Worm (Caenorhabditis elegans) whole organism, L1 larva: ENCODE results near the gene T10F2.5.

Experiments used
- ceh-90 ChIP-seq: sonication (generic microtip); optimal IDR thresholded peaks from 2 replicates; lab custom pipeline; 2016; ENCODE audit warnings: missing genetic modification characterization, missing compliant biosample characterization
- efl-1 ChIP-seq, 4 experiments: fragments of 150-350 bp; optimal IDR thresholded peaks in 3 of 4; peaks in 1 of 4; 1 replicate in 1 of 4; 2 replicates in 3 of 4; lab custom pipeline; 2014; ENCODE audit warnings: missing biosample characterization in 2 of 4, missing genetic modification characterization in 2 of 4, missing genetic modification reagents in 2 of 4
- egl-27 ChIP-seq, 2 experiments: fragments of 150-350 bp in 1 of 2; sonication (generic microtip); optimal IDR thresholded peaks; 3 replicates each; lab custom pipeline; 2017 to 2018; ENCODE audit warnings: missing biosample characterization in 2 of 2, missing genetic modification characterization in 2 of 2, missing genetic modification reagents in 2 of 2
- elt-2 ChIP-seq: sonication (generic microtip); optimal IDR thresholded peaks from 2 replicates; lab custom pipeline; 2016; ENCODE audit warnings: missing genetic modification characterization, mild to moderate bottlenecking, inconsistent platforms, missing compliant biosample characterization, missing genetic modification reagents
- elt-3 ChIP-seq, 6 experiments: fragments of 150-350 bp in 1 of 6; sonication (generic microtip); optimal IDR thresholded peaks; 2 replicates each; lab custom pipeline; 2017 to 2018; ENCODE audit warnings: missing biosample characterization in 6 of 6, missing genetic modification characterization in 6 of 6, inconsistent platforms in 1 of 6
- hpl-2 ChIP-seq: fragments of 150-350 bp; optimal IDR thresholded peaks from 2 replicates; lab custom pipeline; 2014; ENCODE audit warnings: missing biosample characterization, missing genetic modification reagents, missing genetic modification characterization
- lin-13 ChIP-seq: fragments of 150-350 bp; optimal IDR thresholded peaks from 2 replicates; lab custom pipeline; 2014; ENCODE audit warnings: missing biosample characterization, missing genetic modification reagents, missing genetic modification characterization
- nhr-12 ChIP-seq: sonication (generic microtip); optimal IDR thresholded peaks from 2 replicates; lab custom pipeline; 2017; ENCODE audit warnings: missing biosample characterization, missing genetic modification characterization
- snpc-4 ChIP-seq: fragments of 150-350 bp; optimal IDR thresholded peaks from 2 replicates; lab custom pipeline; 2014; ENCODE audit warnings: missing biosample characterization, missing genetic modification characterization
- sup-37 ChIP-seq: fragments of 200-800 bp; sonication (Bioruptor generic); optimal IDR thresholded peaks from 2 replicates; lab custom pipeline; 2018; ENCODE audit warnings: mild to moderate bottlenecking, missing genetic modification characterization, missing compliant biosample characterization
- swsn-7 ChIP-seq: sonication (generic microtip); optimal IDR thresholded peaks from 2 replicates; lab custom pipeline; 2016; ENCODE audit warnings: missing genetic modification characterization, missing compliant biosample characterization

Gene T10F2.5

ce11 chrIII:5112998-5113397 lies 46.4 kb downstream of the T10F2.5 start:
- TF ChIP-seq elt-2 (tag; lab: Kevin White, UChicago) (peak; percentile 14), efl-1 (optimal IDR thresholded peaks at IDR 0.05; lab: Kevin White, UChicago) (no peak), efl-1 (GFP tag; optimal IDR thresholded peaks at IDR 0.05 in 1 of 2; lab: Kevin White, UChicago) (no peak), swsn-7 (tag; lab: Kevin White, UChicago) (no peak), snpc-4 (tag; lab: Kevin White, UChicago) (no peak), sup-37 (no peak)

ce11 chrIII:5112399-5112798 lies 47.0 kb downstream of the T10F2.5 start:
- TF ChIP-seq ceh-90 (tag; lab: Kevin White, UChicago) (no peak), nhr-12 (tag; lab: Kevin White, UChicago) (no peak), hpl-2 (GFP tag; lab: Kevin White, UChicago) (no peak)

DNA sequence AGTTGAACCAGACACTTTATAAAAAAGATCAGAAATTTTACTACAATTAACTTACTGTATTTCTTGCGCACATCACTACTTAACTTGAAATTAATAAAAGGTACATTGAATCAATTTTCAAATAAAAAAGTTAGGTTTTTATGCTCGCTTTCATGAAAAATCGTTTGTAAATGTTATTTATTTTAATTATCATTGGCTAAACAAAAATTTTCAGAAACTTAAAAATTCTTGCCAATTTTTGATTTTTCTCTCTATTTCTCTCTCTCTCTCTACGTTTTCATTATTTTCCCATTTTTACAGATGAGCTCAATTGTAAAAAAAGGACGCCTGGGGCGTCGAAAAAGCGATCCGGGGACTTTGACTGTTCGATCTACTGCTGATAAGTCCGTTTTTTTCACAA lies 50.0 kb downstream of the T10F2.5 start, which contains the start of gene sax-2:
sax-2 (plus strand) TSS at position 301 of the 400 bp plus-strand sequence.
- TF ChIP-seq egl-27 (tag; optimal IDR thresholded peaks at IDR 0.05; lab: Kevin White, UChicago): no peak
- TF ChIP-seq lin-13: no peak
- no peak for TF ChIP-seq elt-3 (tag; optimal IDR thresholded peaks at IDR 0.05; lab: Kevin White, UChicago)
- TF ChIP-seq, all 84 proteins: peak for 0
